Fruit fly (Drosophila melanogaster) whole organism, embryonic: Measurements from ENCODE around the gene Cp190.

Source experiments
- CG10543 ChIP-seq: fragments of 200-800 bp; sonication (Bioruptor generic); optimal IDR thresholded peaks from 3 replicates; lab custom pipeline; 2017; ENCODE audit warnings: missing biosample characterization, mild to moderate bottlenecking, missing genetic modification characterization, moderate library complexity
- CG10979 ChIP-seq: fragments of 200-800 bp; sonication (Bioruptor generic); optimal IDR thresholded peaks from 2 replicates; lab custom pipeline; 2018; ENCODE audit warnings: missing biosample characterization, mild to moderate bottlenecking, missing genetic modification characterization, moderate library complexity
- CG11456 ChIP-seq: fragments of 200-800 bp; sonication (Bioruptor generic); IDR thresholded peaks from 3 replicates; pipeline ENCODE4 v1.3.6; 2022; ENCODE audit warnings: missing biosample characterization, missing genetic modification characterization
- CG13296 ChIP-seq: fragments of 200-800 bp; sonication (Bioruptor generic); optimal IDR thresholded peaks from 3 replicates; lab custom pipeline; 2018; ENCODE audit warnings: missing biosample characterization, mild to moderate bottlenecking, missing genetic modification characterization
- CG13424 ChIP-seq: fragments of 200-800 bp; sonication (Bioruptor generic); optimal IDR thresholded peaks from 2 replicates; lab custom pipeline; 2019; ENCODE audit warnings: missing biosample characterization, mild to moderate bottlenecking, missing genetic modification characterization, moderate library complexity
- CG15269 ChIP-seq: fragments of 200-800 bp; sonication (Bioruptor generic); optimal IDR thresholded peaks from 2 replicates; lab custom pipeline; 2018; ENCODE audit warnings: missing biosample characterization, mild to moderate bottlenecking, missing genetic modification characterization, moderate library complexity
- CG15479 ChIP-seq: fragments of 200-800 bp; sonication (Bioruptor generic); optimal IDR thresholded peaks from 3 replicates; lab custom pipeline; 2019; ENCODE audit warnings: missing biosample characterization, mild to moderate bottlenecking, missing genetic modification characterization, moderate library complexity
- CG16779 ChIP-seq: fragments of 200-800 bp; sonication (Bioruptor generic); IDR thresholded peaks from 2 replicates; pipeline ENCODE4 v1.3.6; 2022; ENCODE audit warnings: missing biosample characterization, missing genetic modification characterization
- CG3065 ChIP-seq: fragments of 200-800 bp; sonication (Bioruptor generic); optimal IDR thresholded peaks from 2 replicates; lab custom pipeline; 2016; ENCODE audit warnings: missing biosample characterization, missing genetic modification characterization
- CG31388 ChIP-seq: fragments of 200-800 bp; sonication (Bioruptor generic); optimal IDR thresholded peaks from 2 replicates; lab custom pipeline; 2016; ENCODE audit warnings: missing biosample characterization, missing genetic modification characterization
- CG33557 ChIP-seq: fragments of 200-800 bp; sonication (Bioruptor generic); optimal IDR thresholded peaks from 2 replicates; lab custom pipeline; 2019; ENCODE audit warnings: missing biosample characterization, mild to moderate bottlenecking, missing genetic modification characterization, moderate library complexity
- CG34376 ChIP-seq: fragments of 200-800 bp; sonication (Bioruptor generic); optimal IDR thresholded peaks from 2 replicates; lab custom pipeline; 2018; ENCODE audit warnings: missing biosample characterization, mild to moderate bottlenecking, missing genetic modification characterization
- CG3995 ChIP-seq: fragments of 200-800 bp; sonication (Bioruptor generic); optimal IDR thresholded peaks from 3 replicates; lab custom pipeline; 2016; ENCODE audit warnings: missing biosample characterization, missing genetic modification characterization
- CG42726 ChIP-seq: fragments of 200-800 bp; sonication (Bioruptor generic); IDR thresholded peaks from 2 replicates; pipeline ENCODE4 v1.3.6; 2022; ENCODE audit warnings: missing biosample characterization, missing genetic modification characterization; ENCODE audit not compliant: partially characterized antibody
- CG7928 ChIP-seq: fragments of 200-800 bp; sonication (Bioruptor generic); optimal IDR thresholded peaks from 2 replicates; lab custom pipeline; 2017; ENCODE audit warnings: missing biosample characterization, mild to moderate bottlenecking, missing genetic modification characterization
- CG8924 ChIP-seq: fragments of 200-800 bp; optimal IDR thresholded peaks from 3 replicates; lab custom pipeline; 2019; ENCODE audit warnings: missing biosample characterization, mild to moderate bottlenecking, missing genetic modification characterization, moderate library complexity
- CG8944 ChIP-seq: fragments of 200-800 bp; sonication (Bioruptor generic); optimal IDR thresholded peaks from 3 replicates; lab custom pipeline; 2016; ENCODE audit warnings: missing biosample characterization, missing genetic modification characterization
- CG9215 ChIP-seq: fragments of 200-800 bp; sonication (Bioruptor generic); IDR thresholded peaks from 2 replicates; pipeline ENCODE4 v1.3.6; 2022; ENCODE audit warnings: missing biosample characterization, missing genetic modification characterization
- CrebB ChIP-seq: fragments of 200-800 bp; sonication (Bioruptor generic); optimal IDR thresholded peaks from 3 replicates; lab custom pipeline; 2018; ENCODE audit warnings: missing biosample characterization, mild to moderate bottlenecking, missing genetic modification characterization
- Fer1 ChIP-seq: fragments of 200-800 bp; sonication (Bioruptor generic); optimal IDR thresholded peaks from 2 replicates; lab custom pipeline; 2017; ENCODE audit warnings: missing biosample characterization, mild to moderate bottlenecking, missing genetic modification characterization
- Fer2 ChIP-seq: fragments of 200-800 bp; sonication (Bioruptor generic); optimal IDR thresholded peaks from 2 replicates; lab custom pipeline; 2018; ENCODE audit warnings: missing biosample characterization, mild to moderate bottlenecking, missing genetic modification characterization, moderate library complexity
- GATAe ChIP-seq: fragments of 200-800 bp; sonication (Bioruptor generic); conservative IDR thresholded peaks from 2 replicates; pipeline ENCODE4 v1.3.6; 2022; ENCODE audit warnings: missing biosample characterization, missing genetic modification characterization
- H15 ChIP-seq: fragments of 200-800 bp; sonication (Bioruptor generic); IDR thresholded peaks from 3 replicates; pipeline ENCODE4 v1.3.6; 2022; ENCODE audit warnings: missing biosample characterization, missing genetic modification characterization
- Hr78 ChIP-seq, 2 experiments: fragments of 200-800 bp in 1 of 2; fragments of >200 bp in 1 of 2; sonication (Bioruptor generic) in 1 of 2; optimal IDR thresholded peaks; 2 replicates each; lab custom pipeline; 2017 to 2019; ENCODE audit warnings: missing biosample characterization in 2 of 2, missing genetic modification characterization in 2 of 2, mild to moderate bottlenecking in 1 of 2, moderate library complexity in 1 of 2
- Neu2 ChIP-seq: fragments of 200-800 bp; sonication (Bioruptor generic); optimal IDR thresholded peaks from 3 replicates; lab custom pipeline; 2016; ENCODE audit warnings: missing biosample characterization, missing genetic modification characterization, borderline replicate concordance
- Poxn ChIP-seq: fragments of 200-800 bp; sonication (Bioruptor generic); IDR thresholded peaks from 2 replicates; pipeline ENCODE4 v1.3.6; 2022; ENCODE audit warnings: missing biosample characterization, missing genetic modification characterization
- Sin3A ChIP-seq: fragments of >200 bp; optimal IDR thresholded peaks from 2 replicates; lab custom pipeline; 2018
- bbx ChIP-seq: fragments of 200-800 bp; sonication (Bioruptor generic); IDR thresholded peaks from 2 replicates; pipeline ENCODE4 v1.3.6; 2022; ENCODE audit warnings: missing biosample characterization, missing genetic modification characterization; ENCODE audit not compliant: partially characterized antibody
- croc ChIP-seq: fragments of 200-800 bp; sonication (Bioruptor generic); conservative IDR thresholded peaks from 3 replicates; pipeline ENCODE4 v1.3.6; 2022; ENCODE audit warnings: missing biosample characterization, missing genetic modification characterization
- crol ChIP-seq: fragments of 200-800 bp; sonication (Bioruptor generic); IDR thresholded peaks from 2 replicates; pipeline ENCODE4 v1.3.6; 2022; ENCODE audit warnings: missing biosample characterization, missing genetic modification characterization
- dmrt99B ChIP-seq: fragments of 200-800 bp; sonication (Bioruptor generic); optimal IDR thresholded peaks from 2 replicates; lab custom pipeline; 2018; ENCODE audit warnings: missing biosample characterization, mild to moderate bottlenecking, missing genetic modification characterization, moderate library complexity
- hbn ChIP-seq: fragments of 200-800 bp; sonication (Bioruptor generic); IDR thresholded peaks from 2 replicates; pipeline ENCODE4 v1.3.6; 2022; ENCODE audit warnings: missing biosample characterization, missing genetic modification characterization; ENCODE audit not compliant: partially characterized antibody
- ind ChIP-seq: fragments of 200-800 bp; sonication (Bioruptor generic); optimal IDR thresholded peaks from 3 replicates; lab custom pipeline; 2016; ENCODE audit warnings: missing biosample characterization, missing genetic modification characterization
- jumu ChIP-seq: fragments of 200-800 bp; sonication (Bioruptor generic); optimal IDR thresholded peaks from 3 replicates; lab custom pipeline; 2016; ENCODE audit warnings: missing biosample characterization, missing genetic modification characterization
- kay ChIP-seq: fragments of 200-800 bp; sonication (Bioruptor generic); optimal IDR thresholded peaks from 2 replicates; lab custom pipeline; 2016; ENCODE audit warnings: missing biosample characterization, missing genetic modification characterization
- knrl ChIP-seq: fragments of 200-800 bp; sonication (Bioruptor generic); IDR thresholded peaks from 3 replicates; pipeline ENCODE4 v1.3.6; 2022; ENCODE audit warnings: missing biosample characterization, missing genetic modification characterization; ENCODE audit not compliant: partially characterized antibody
- otp ChIP-seq: fragments of 200-800 bp; sonication (Bioruptor generic); IDR thresholded peaks from 3 replicates; pipeline ENCODE4, ENCODE4 v1.3.6; 2022; ENCODE audit warnings: missing biosample characterization, missing genetic modification characterization
- prd ChIP-seq, 3 experiments: fragments of >200 bp in 2 of 3; fragments of 200-800 bp in 1 of 3; sonication (Bioruptor generic) in 1 of 3; optimal IDR thresholded peaks in 2 of 3; IDR thresholded peaks in 1 of 3; 2 replicates in 2 of 3; 3 replicates in 1 of 3; pipeline versions ENCODE4 v1.3.6 to Lab custom; 2017 to 2022; ENCODE audit warnings: missing biosample characterization in 1 of 3, missing genetic modification characterization in 1 of 3
- pzg ChIP-seq: fragments of 200-800 bp; sonication (Bioruptor generic); optimal IDR thresholded peaks from 3 replicates; lab custom pipeline; 2018; ENCODE audit warnings: missing biosample characterization, mild to moderate bottlenecking, missing genetic modification characterization, moderate library complexity
- row ChIP-seq: fragments of 200-800 bp; sonication (Bioruptor generic); IDR thresholded peaks from 3 replicates; pipeline ENCODE4 v1.3.6; 2022; ENCODE audit warnings: missing biosample characterization, missing genetic modification characterization
- sc ChIP-seq, 3 experiments: fragments of >200 bp in 2 of 3; fragments of 200-800 bp in 1 of 3; sonication (Bioruptor generic) in 1 of 3; optimal IDR thresholded peaks; 2 replicates in 2 of 3; 3 replicates in 1 of 3; lab custom pipeline; 2017; ENCODE audit warnings: mild to moderate bottlenecking in 1 of 3, missing biosample characterization in 1 of 3, missing genetic modification characterization in 1 of 3, missing genetic modification reagents in 1 of 3
- seq ChIP-seq: fragments of 200-800 bp; sonication (Bioruptor generic); IDR thresholded peaks from 2 replicates; pipeline ENCODE4 v1.3.6; 2022; ENCODE audit warnings: missing biosample characterization, missing genetic modification characterization
- slou ChIP-seq: fragments of 200-800 bp; sonication (Bioruptor generic); optimal IDR thresholded peaks from 3 replicates; lab custom pipeline; 2016; ENCODE audit warnings: missing biosample characterization, missing genetic modification characterization
- sug ChIP-seq: fragments of 200-800 bp; optimal IDR thresholded peaks from 2 replicates; lab custom pipeline; 2019; ENCODE audit warnings: missing biosample characterization, mild to moderate bottlenecking, missing genetic modification characterization, moderate library complexity
- tin ChIP-seq: fragments of 200-800 bp; sonication (Bioruptor generic); optimal IDR thresholded peaks from 3 replicates; lab custom pipeline; 2016; ENCODE audit warnings: missing biosample characterization, missing genetic modification characterization
- tio ChIP-seq: fragments of 200-800 bp; sonication (Bioruptor generic); optimal IDR thresholded peaks from 2 replicates; lab custom pipeline; 2017; ENCODE audit warnings: missing biosample characterization, missing genetic modification characterization, inconsistent platforms
- tll ChIP-seq, 2 experiments: fragments of 200-800 bp in 1 of 2; fragments of >200 bp in 1 of 2; sonication (Bioruptor generic) in 1 of 2; optimal IDR thresholded peaks; 2 replicates each; lab custom pipeline; 2017 to 2019; ENCODE audit warnings: missing biosample characterization in 2 of 2, missing genetic modification characterization in 2 of 2, mild to moderate bottlenecking in 1 of 2, moderate library complexity in 1 of 2
- zen ChIP-seq: fragments of 200-800 bp; sonication (Bioruptor generic); optimal IDR thresholded peaks from 3 replicates; lab custom pipeline; 2018; ENCODE audit warnings: missing biosample characterization, mild to moderate bottlenecking, missing genetic modification characterization, moderate library complexity

The Cp190 gene

DNA sequence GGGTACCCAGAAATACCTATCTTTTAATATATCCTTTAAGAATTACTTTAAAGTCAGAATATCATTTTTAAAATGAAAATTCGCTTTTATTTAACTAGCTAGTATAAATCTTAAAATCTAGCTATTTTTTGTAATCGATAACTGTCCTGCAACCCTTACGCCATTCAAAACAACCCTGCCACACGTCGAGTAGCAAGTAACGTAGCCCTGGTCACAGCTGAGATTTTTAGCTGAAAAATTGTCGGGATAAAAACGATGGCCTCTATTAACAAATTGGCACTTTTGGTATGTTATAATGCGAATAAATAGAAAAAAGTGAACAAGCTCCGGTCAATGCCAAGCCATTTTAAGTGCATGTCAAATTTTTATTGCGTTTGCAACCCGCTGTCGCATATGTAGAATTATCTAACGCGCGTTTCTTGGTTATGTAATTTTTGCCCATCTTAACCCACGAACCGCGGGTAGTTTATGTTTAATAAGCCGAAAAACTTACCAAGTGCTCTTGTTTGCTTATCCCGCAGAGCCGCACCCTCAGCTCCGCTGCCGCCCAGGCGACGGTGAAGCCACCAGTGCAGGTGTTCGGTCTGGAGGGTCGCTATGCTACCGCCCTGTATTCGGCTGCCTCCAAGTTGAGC is 9.5 kb downstream of the Cp190 start, which contains the start of gene ATPsynO (continued):
- TF ChIP-seq GATAe (GFP tag; lab: Robert Waterston, UW), result no peak
- TF ChIP-seq CrebB (tag; lab: Kevin White, UChicago), result peak; percentile 11
- TF ChIP-seq Sin3A (lab: Kevin White, UChicago), result peak; percentile 23
- TF ChIP-seq row, result peak; percentile 78
- no peak for TF ChIP-seq CG9215
- no peak for TF ChIP-seq tio (GFP tag; lab: Kevin White, UChicago)
- no peak for TF ChIP-seq CG11456 (GFP tag; lab: Robert Waterston, UW)
- no peak for TF ChIP-seq croc (GFP tag; lab: Robert Waterston, UW)
- TF ChIP-seq tll (GFP tag; optimal IDR thresholded peaks at IDR 0.05; lab: Kevin White, UChicago), result peak in 1 of 2 experiments; percentile 13
- TF ChIP-seq crol (GFP tag; lab: Robert Waterston, UW), result no peak
- TF ChIP-seq otp (GFP tag; lab: Robert Waterston, UW), result no peak
- TF ChIP-seq slou (GFP tag; lab: Kevin White, UChicago), result no peak
- TF ChIP-seq CG3995, result no peak
- TF ChIP-seq zen (tag; lab: Kevin White, UChicago), result peak; percentile 41
- no peak for TF ChIP-seq seq
- TF ChIP-seq CG8944 (GFP tag; lab: Kevin White, UChicago), result no peak
- peak; percentile 18 for TF ChIP-seq CG8924 (tag; lab: Kevin White, UChicago)
- peak; percentile 26 for TF ChIP-seq CG13424 (tag; lab: Kevin White, UChicago)
- TF ChIP-seq bbx (GFP tag; lab: Robert Waterston, UW), result 0 out of 2 replicates have a peak, but pooled peaks have one; percentile 41
- no peak for TF ChIP-seq CG15479 (GFP tag; lab: Kevin White, UChicago)
- no peak for TF ChIP-seq Hr78 (GFP tag; optimal IDR thresholded peaks at IDR 0.05; lab: Kevin White, UChicago)
- no peak for TF ChIP-seq H15
- TF ChIP-seq CG15269 (tag; lab: Kevin White, UChicago), result no peak
- no peak for TF ChIP-seq knrl (GFP tag; lab: Robert Waterston, UW)
- TF ChIP-seq CG16779 (GFP tag; lab: Robert Waterston, UW), result no peak
- peak; percentile 99 for TF ChIP-seq CG7928 (GFP tag; lab: Kevin White, UChicago)
- TF ChIP-seq CG10979, result peak; percentile 0
- no peak for TF ChIP-seq sc (optimal IDR thresholded peaks at IDR 0.05; lab: Kevin White, UChicago)
- no peak for TF ChIP-seq sc (GFP tag; optimal IDR thresholded peaks at IDR 0.05; lab: Kevin White, UChicago)
- TF ChIP-seq dmrt99B (tag; lab: Kevin White, UChicago), result no peak
- no peak for TF ChIP-seq ind
- TF ChIP-seq CG10543 (GFP tag; lab: Kevin White, UChicago), result no peak
- no peak for TF ChIP-seq kay
- no peak for TF ChIP-seq Poxn (GFP tag; lab: Robert Waterston, UW)
- peak; percentile 26 for TF ChIP-seq CG13296 (GFP tag; lab: Kevin White, UChicago)
- no peak for TF ChIP-seq CG3065 (GFP tag; lab: Kevin White, UChicago)
- TF ChIP-seq Fer1 (GFP tag; lab: Kevin White, UChicago), result peak; percentile 27
- TF ChIP-seq Fer2 (tag; lab: Kevin White, UChicago), result no peak
- peak; percentile 87 for TF ChIP-seq pzg (GFP tag; lab: Kevin White, UChicago)
- no peak for TF ChIP-seq CG31388
- no peak for TF ChIP-seq Neu2 (GFP tag; lab: Kevin White, UChicago)
- peak; percentile 2 for TF ChIP-seq CG34376
- TF ChIP-seq prd (optimal IDR thresholded peaks at IDR 0.05; lab: Kevin White, UChicago), result no peak
- TF ChIP-seq prd (GFP tag; IDR thresholded peaks at IDR 0.05; lab: Robert Waterston, UW), result no peak
- TF ChIP-seq hbn (GFP tag; lab: Robert Waterston, UW), result no peak
- TF ChIP-seq CG33557 (GFP tag; lab: Kevin White, UChicago), result peak; percentile 25
- TF ChIP-seq sug (tag; lab: Kevin White, UChicago), result peak; percentile 64
- TF ChIP-seq jumu (GFP tag; lab: Kevin White, UChicago), result no peak
- peak; percentile 11 for TF ChIP-seq tin (GFP tag; lab: Kevin White, UChicago)
- TF ChIP-seq CG42726 (GFP tag; lab: Robert Waterston, UW), result peak; percentile 18; the same call in 1 of the 2 replicates
